Worm (Caenorhabditis elegans) whole organism, L3 larva: Measurements from ENCODE around the gene F54H12.10.
"Not testable (repeated sequence)": the region's sequence is repeated elsewhere in the genome, so short reads cannot be mapped to it uniquely, and the experiment has no call there.

Experiments used
- ZK546.5 ChIP-seq: sonication (generic microtip); optimal IDR thresholded peaks from 2 replicates; lab custom pipeline; 2017; ENCODE audit warnings: missing biosample characterization, missing genetic modification characterization
- aly-2 ChIP-seq: fragments of 150-350 bp; optimal IDR thresholded peaks from 2 replicates; lab custom pipeline; 2014; ENCODE audit warnings: missing biosample characterization, missing genetic modification characterization
- ama-1 ChIP-seq: fragments of 150-350 bp; optimal IDR thresholded peaks from 2 replicates; lab custom pipeline; 2018
- ceh-82 ChIP-seq: fragments of 150-350 bp; optimal IDR thresholded peaks from 2 replicates; lab custom pipeline; 2014; ENCODE audit warnings: missing biosample characterization, missing genetic modification characterization
- daf-12 ChIP-seq: fragments of 150-350 bp; optimal IDR thresholded peaks from 2 replicates; lab custom pipeline; 2014; ENCODE audit warnings: missing biosample characterization, missing genetic modification reagents, missing genetic modification characterization
- egl-5 ChIP-seq: fragments of 150-350 bp; optimal IDR thresholded peaks from 2 replicates; lab custom pipeline; 2017; ENCODE audit warnings: missing biosample characterization, missing genetic modification reagents, missing genetic modification characterization, inconsistent platforms
- elt-1 ChIP-seq: fragments of 150-350 bp; optimal IDR thresholded peaks from 2 replicates; lab custom pipeline; 2014; ENCODE audit warnings: missing biosample characterization, missing genetic modification characterization
- elt-2 ChIP-seq: sonication (generic microtip); optimal IDR thresholded peaks from 2 replicates; lab custom pipeline; 2016; ENCODE audit warnings: missing genetic modification reagents, mild to moderate bottlenecking, missing genetic modification characterization, missing compliant biosample characterization
- elt-3 ChIP-seq, 3 experiments: fragments of 150-350 bp in 1 of 3; sonication (generic microtip) in 2 of 3; optimal IDR thresholded peaks; 2 replicates in 2 of 3; 4 replicates in 1 of 3; lab custom pipeline; 2014 to 2017; ENCODE audit warnings: missing biosample characterization in 3 of 3, missing genetic modification characterization in 3 of 3
- fkh-10 ChIP-seq: sonication (generic microtip); optimal IDR thresholded peaks from 2 replicates; lab custom pipeline; 2017; ENCODE audit warnings: missing biosample characterization, missing genetic modification reagents, missing genetic modification characterization
- fkh-2 ChIP-seq: fragments of 150-350 bp; optimal IDR thresholded peaks from 2 replicates; lab custom pipeline; 2014; ENCODE audit warnings: missing biosample characterization, missing genetic modification reagents, missing genetic modification characterization
- fos-1 ChIP-seq: fragments of 150-350 bp; optimal IDR thresholded peaks from 2 replicates; lab custom pipeline; 2014; ENCODE audit warnings: missing biosample characterization, missing genetic modification characterization
- hmg-11 ChIP-seq: sonication (generic microtip); optimal IDR thresholded peaks from 2 replicates; lab custom pipeline; 2016; ENCODE audit warnings: missing genetic modification characterization, missing compliant biosample characterization
- jun-1 ChIP-seq: fragments of 150-350 bp; optimal IDR thresholded peaks from 2 replicates; lab custom pipeline; 2014; ENCODE audit warnings: missing biosample characterization, missing genetic modification reagents, missing genetic modification characterization
- lin-15B ChIP-seq: fragments of 150-350 bp; optimal IDR thresholded peaks from 2 replicates; lab custom pipeline; 2014; ENCODE audit warnings: missing biosample characterization, missing genetic modification characterization
- lin-39 ChIP-seq: fragments of 150-350 bp; optimal IDR thresholded peaks from 2 replicates; lab custom pipeline; 2018; ENCODE audit warnings: missing biosample characterization, missing genetic modification reagents, missing genetic modification characterization
- lsy-12 ChIP-seq: sonication (generic microtip); optimal IDR thresholded peaks from 2 replicates; lab custom pipeline; 2016; ENCODE audit warnings: mild to moderate bottlenecking, missing genetic modification characterization, missing compliant biosample characterization
- mml-1 ChIP-seq: fragments of 150-350 bp; sonication (generic microtip); optimal IDR thresholded peaks from 3 replicates; lab custom pipeline; 2014; ENCODE audit warnings: missing biosample characterization, missing genetic modification characterization
- nfya-1 ChIP-seq: sonication (generic microtip); optimal IDR thresholded peaks from 2 replicates; lab custom pipeline; 2017; ENCODE audit warnings: missing genetic modification characterization, mild to moderate bottlenecking, missing compliant biosample characterization, antibody characterized with exemption, moderate library complexity; ENCODE audit not compliant: insufficient read depth
- nhr-12 ChIP-seq: fragments of 150-350 bp; optimal IDR thresholded peaks from 2 replicates; lab custom pipeline; 2014; ENCODE audit warnings: missing biosample characterization, missing genetic modification characterization
- nhr-23 ChIP-seq: fragments of 150-350 bp; optimal IDR thresholded peaks from 2 replicates; lab custom pipeline; 2014; ENCODE audit warnings: missing biosample characterization, missing genetic modification reagents, missing genetic modification characterization
- nhr-28 ChIP-seq: fragments of 150-350 bp; optimal IDR thresholded peaks from 2 replicates; lab custom pipeline; 2014; ENCODE audit warnings: missing biosample characterization, missing genetic modification characterization
- nhr-67 ChIP-seq: fragments of 150-350 bp; optimal IDR thresholded peaks from 2 replicates; lab custom pipeline; 2014; ENCODE audit warnings: missing biosample characterization, missing genetic modification characterization
- nhr-76 ChIP-seq: fragments of 150-350 bp; sonication (generic microtip); optimal IDR thresholded peaks from 5 replicates; lab custom pipeline; 2014; ENCODE audit warnings: missing biosample characterization, missing genetic modification characterization
- nhr-77 ChIP-seq: fragments of 150-350 bp; optimal IDR thresholded peaks from 2 replicates; lab custom pipeline; 2014; ENCODE audit warnings: missing biosample characterization, missing genetic modification characterization
- skn-1 ChIP-seq: fragments of 150-350 bp; optimal IDR thresholded peaks from 2 replicates; lab custom pipeline; 2014; ENCODE audit warnings: missing biosample characterization, missing genetic modification characterization
- snpc-4 ChIP-seq: fragments of 150-350 bp; optimal IDR thresholded peaks from 2 replicates; lab custom pipeline; 2014; ENCODE audit warnings: missing biosample characterization, missing genetic modification characterization
- unc-39 ChIP-seq: sonication (generic microtip); optimal IDR thresholded peaks from 4 replicates; lab custom pipeline; 2017; ENCODE audit warnings: missing biosample characterization, missing genetic modification characterization
- unc-62 ChIP-seq: fragments of 150-350 bp; sonication (generic microtip); optimal IDR thresholded peaks from 4 replicates; lab custom pipeline; 2014; ENCODE audit warnings: missing biosample characterization, missing genetic modification reagents, missing genetic modification characterization
- zag-1 ChIP-seq: fragments of 150-350 bp; optimal IDR thresholded peaks from 2 replicates; lab custom pipeline; 2014; ENCODE audit warnings: missing biosample characterization, missing genetic modification characterization
- ztf-11 ChIP-seq: fragments of 150-350 bp; optimal IDR thresholded peaks from 2 replicates; lab custom pipeline; 2014; ENCODE audit warnings: missing biosample characterization, missing genetic modification characterization
- ztf-4 ChIP-seq: fragments of 150-350 bp; optimal IDR thresholded peaks from 2 replicates; lab custom pipeline; 2014; ENCODE audit warnings: missing biosample characterization, missing genetic modification characterization

The F54H12.10 gene

DNA sequence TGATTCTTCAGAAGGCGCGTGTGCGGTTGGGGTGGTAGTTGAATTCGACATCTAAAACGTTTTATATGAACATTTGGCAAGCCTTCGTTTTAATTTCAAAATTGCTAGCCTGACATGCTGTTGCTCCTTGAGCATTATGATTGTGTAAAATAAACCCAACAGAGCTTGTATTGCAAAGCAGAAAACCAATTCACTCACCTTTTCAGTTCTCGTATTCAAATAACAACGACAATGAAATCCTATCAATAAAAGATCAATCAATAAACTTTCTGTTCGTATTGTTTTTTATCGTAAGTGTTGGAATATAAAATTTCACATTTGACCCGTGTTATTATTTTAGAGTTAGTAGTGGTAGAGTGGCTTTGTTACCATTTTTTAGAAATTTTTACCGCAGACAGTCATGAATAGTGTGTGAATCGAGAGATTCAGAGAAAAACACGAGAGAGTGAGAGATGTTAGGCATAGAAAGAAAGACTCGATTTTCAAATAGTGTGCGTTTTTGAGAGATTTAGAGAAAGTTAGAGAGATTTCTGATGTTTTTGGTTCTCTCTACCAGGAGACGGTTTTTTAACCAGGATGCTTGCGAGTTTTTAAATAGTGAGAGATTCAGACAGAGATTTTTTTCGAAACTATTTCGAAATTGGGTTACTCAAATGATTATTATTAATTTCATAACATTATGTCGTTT, at the start of gene F54H12.10:
F54H12.10 (minus strand) TSS at position 51 of the 688 bp plus-strand sequence.
- not testable (repeated sequence) for TF ChIP-seq hmg-11 (tag; lab: Kevin White, UChicago); jun-1 (tag; lab: Kevin White, UChicago); fkh-10 (GFP tag; lab: Kevin White, UChicago)

- TF ChIP-seq daf-12 (no peak), nhr-23 (tag; lab: Kevin White, UChicago) (no peak)
Measured at ce11 chrIII:8004091-8004490, 45.3 kb upstream of the F54H12.10 start, which contains the start of gene C06G4.6. TSS of gene C06G4.6 (plus strand) at chrIII:8004391.

ce11 chrIII:8001557-8001956, 42.8 kb upstream of the F54H12.10 start:
- no peak for TF ChIP-seq ceh-82 (tag; lab: Kevin White, UChicago)
- no peak for TF ChIP-seq snpc-4 (tag; lab: Kevin White, UChicago)
- TF ChIP-seq skn-1, result no peak
- no peak for TF ChIP-seq fkh-10 (GFP tag; lab: Kevin White, UChicago)
- no peak for TF ChIP-seq elt-1 (tag; lab: Kevin White, UChicago)
- no peak for TF ChIP-seq lin-15B (tag; lab: Kevin White, UChicago)
- TF ChIP-seq mml-1 (tag; lab: Kevin White, UChicago), result no peak
- no peak for TF ChIP-seq ama-1 (lab: Kevin White, UChicago)
- no peak for TF ChIP-seq fkh-2
- TF ChIP-seq elt-3 (tag; optimal IDR thresholded peaks at IDR 0.05; lab: Kevin White, UChicago), result no peak
- TF ChIP-seq nhr-76 (tag; lab: Kevin White, UChicago), result no peak
- no peak for TF ChIP-seq zag-1

- TF ChIP-seq nhr-12, result no peak
- TF ChIP-seq zag-1, result no peak
- TF ChIP-seq unc-39 (tag; lab: Kevin White, UChicago), result no peak
- no peak for TF ChIP-seq ZK546.5 (tag; lab: Kevin White, UChicago)
- no peak for TF ChIP-seq egl-5
- TF ChIP-seq unc-62, result no peak
- no peak for TF ChIP-seq aly-2 (tag; lab: Kevin White, UChicago)
- no peak for TF ChIP-seq ceh-82 (tag; lab: Kevin White, UChicago)
- no peak for TF ChIP-seq nfya-1 (tag; lab: Kevin White, UChicago)
- no peak for TF ChIP-seq fkh-2
- no peak for TF ChIP-seq nhr-67 (tag; lab: Kevin White, UChicago)
- no peak for TF ChIP-seq nhr-28 (tag; lab: Kevin White, UChicago)
- TF ChIP-seq nhr-77 (tag; lab: Kevin White, UChicago), result no peak
- no peak for TF ChIP-seq fkh-10 (GFP tag; lab: Kevin White, UChicago)
- TF ChIP-seq mml-1 (tag; lab: Kevin White, UChicago), result no peak
- TF ChIP-seq fos-1 (tag; lab: Kevin White, UChicago), result no peak
- TF ChIP-seq ztf-11 (tag; lab: Kevin White, UChicago), result no peak
- TF ChIP-seq lin-39, result no peak
- no peak for TF ChIP-seq elt-3 (tag; optimal IDR thresholded peaks at IDR 0.05; lab: Kevin White, UChicago)
Measured at ce11 chrIII:7997447-7998046, 38.8 kb upstream of the F54H12.10 start.

- TF ChIP-seq ceh-82 (tag; lab: Kevin White, UChicago) (no peak), ztf-4 (no peak), lsy-12 (tag; lab: Kevin White, UChicago) (no peak), elt-2 (tag; lab: Kevin White, UChicago) (no peak), jun-1 (tag; lab: Kevin White, UChicago) (no peak)
Measured at ce11 chrIII:7996353-7996752, 37.6 kb upstream of the F54H12.10 start, which contains the start of gene npr-17. TSS of gene npr-17 (minus strand) at chrIII:7996453.
